Worm (Caenorhabditis elegans) whole organism, L1 larva: ENCODE measurements around the gene chil-26.
A peak's percentile ranks its signal among the peaks of the same experiment; 100 is the strongest.
"Not testable (repeated sequence)": the region's sequence is repeated elsewhere in the genome, so short reads cannot be mapped to it uniquely, and the experiment has no call there.

Experiments
- F16B12.6 ChIP-seq: fragments of 150-350 bp; optimal IDR thresholded peaks from 2 replicates; lab custom pipeline; 2014; ENCODE audit warnings: missing biosample characterization, missing genetic modification characterization
- ama-1 ChIP-seq: fragments of 150-350 bp; optimal IDR thresholded peaks from 2 replicates; lab custom pipeline; 2014
- ceh-8 ChIP-seq: fragments of 200-800 bp; sonication (Bioruptor generic); optimal IDR thresholded peaks from 2 replicates; lab custom pipeline; 2018; ENCODE audit warnings: mild to moderate bottlenecking, missing genetic modification characterization, moderate library complexity, missing compliant biosample characterization
- ceh-82 ChIP-seq, 3 experiments: fragments of 150-350 bp in 1 of 3; sonication (generic microtip) in 2 of 3; optimal IDR thresholded peaks; 2 replicates each; lab custom pipeline; 2014 to 2017; ENCODE audit warnings: missing biosample characterization in 3 of 3, missing genetic modification characterization in 3 of 3
- efl-1 ChIP-seq, 4 experiments: fragments of 150-350 bp; optimal IDR thresholded peaks in 3 of 4; peaks in 1 of 4; 1 replicate in 1 of 4; 2 replicates in 3 of 4; lab custom pipeline; 2014; ENCODE audit warnings: missing biosample characterization in 2 of 4, missing genetic modification characterization in 2 of 4, missing genetic modification reagents in 2 of 4
- egl-13 ChIP-seq: sonication (generic microtip); optimal IDR thresholded peaks from 2 replicates; lab custom pipeline; 2016; ENCODE audit warnings: missing genotype, missing genetic modification reagents, missing genetic modification characterization, missing compliant biosample characterization
- fos-1 ChIP-seq: fragments of 150-350 bp; optimal IDR thresholded peaks from 2 replicates; lab custom pipeline; 2014; ENCODE audit warnings: missing biosample characterization, missing genetic modification characterization
- grh-1 ChIP-seq: fragments of 200-800 bp; sonication (Bioruptor generic); IDR thresholded peaks from 2 replicates; pipeline ENCODE4 v1.3.6; 2022; ENCODE audit warnings: missing genetic modification reagents, missing genetic modification characterization, missing compliant biosample characterization
- isw-1 ChIP-seq: fragments of 200-800 bp; sonication (Bioruptor generic); IDR thresholded peaks from 2 replicates; pipeline ENCODE4 v1.3.6; 2022; ENCODE audit warnings: missing genetic modification characterization, missing compliant biosample characterization
- lir-3 ChIP-seq: sonication (generic microtip); optimal IDR thresholded peaks from 2 replicates; lab custom pipeline; 2016; ENCODE audit warnings: mild to moderate bottlenecking, missing genetic modification characterization, moderate library complexity, missing compliant biosample characterization; ENCODE audit not compliant: poor library complexity
- mab-9 ChIP-seq: fragments of 200-800 bp; sonication (Bioruptor generic); IDR thresholded peaks from 2 replicates; pipeline ENCODE4 v1.3.6; 2022; ENCODE audit warnings: missing genetic modification reagents, missing genetic modification characterization, missing compliant biosample characterization
- mdl-1 ChIP-seq, 2 experiments: fragments of 150-350 bp; optimal IDR thresholded peaks; 2 replicates each; lab custom pipeline; 2014 to 2017; ENCODE audit warnings: missing biosample characterization in 2 of 2, missing genetic modification characterization in 2 of 2, inconsistent platforms in 1 of 2
- nhr-11 ChIP-seq: fragments of 150-350 bp; optimal IDR thresholded peaks from 2 replicates; lab custom pipeline; 2014; ENCODE audit warnings: missing biosample characterization, missing genetic modification characterization
- nhr-12 ChIP-seq: sonication (generic microtip); optimal IDR thresholded peaks from 2 replicates; lab custom pipeline; 2017; ENCODE audit warnings: missing biosample characterization, missing genetic modification characterization
- nhr-20 ChIP-seq: sonication (generic microtip); optimal IDR thresholded peaks from 2 replicates; lab custom pipeline; 2016; ENCODE audit warnings: mild to moderate bottlenecking, missing genetic modification characterization, missing compliant biosample characterization
- nhr-237 ChIP-seq: fragments of 150-350 bp; optimal IDR thresholded peaks from 2 replicates; lab custom pipeline; 2014; ENCODE audit warnings: missing biosample characterization, missing genetic modification characterization
- nhr-47 ChIP-seq: sonication (generic microtip); optimal IDR thresholded peaks from 2 replicates; lab custom pipeline; 2016; ENCODE audit warnings: mild to moderate bottlenecking, missing genetic modification characterization, moderate library complexity, missing compliant biosample characterization
- nhr-71 ChIP-seq: sonication (generic microtip); optimal IDR thresholded peaks from 2 replicates; lab custom pipeline; 2016; ENCODE audit warnings: mild to moderate bottlenecking, missing genetic modification characterization, moderate library complexity, missing compliant biosample characterization
- nhr-77 ChIP-seq: fragments of 150-350 bp; optimal IDR thresholded peaks from 2 replicates; lab custom pipeline; 2014; ENCODE audit warnings: missing biosample characterization, missing genetic modification characterization
- nhr-85 ChIP-seq: sonication (generic microtip); peaks from one replicate; lab custom pipeline; 2016; ENCODE audit warnings: missing genetic modification characterization, inconsistent platforms, missing compliant biosample characterization
- pax-3 ChIP-seq: fragments of 200-800 bp; sonication (Bioruptor generic); optimal IDR thresholded peaks from 2 replicates; lab custom pipeline; 2018; ENCODE audit warnings: mild to moderate bottlenecking, missing genetic modification characterization, moderate library complexity, missing compliant biosample characterization
- rnt-1 ChIP-seq: sonication (generic microtip); optimal IDR thresholded peaks from 2 replicates; lab custom pipeline; 2016; ENCODE audit warnings: mild to moderate bottlenecking, missing genetic modification characterization, moderate library complexity, missing compliant biosample characterization
- sptf-1 ChIP-seq: fragments of 150-350 bp; optimal IDR thresholded peaks from 2 replicates; lab custom pipeline; 2014; ENCODE audit warnings: missing biosample characterization, missing genetic modification characterization
- sup-37 ChIP-seq: fragments of 200-800 bp; sonication (Bioruptor generic); optimal IDR thresholded peaks from 2 replicates; lab custom pipeline; 2018; ENCODE audit warnings: mild to moderate bottlenecking, missing genetic modification characterization, missing compliant biosample characterization
- swsn-7 ChIP-seq: sonication (generic microtip); optimal IDR thresholded peaks from 2 replicates; lab custom pipeline; 2016; ENCODE audit warnings: missing genetic modification characterization, missing compliant biosample characterization
- tlp-1 ChIP-seq: fragments of 150-350 bp; optimal IDR thresholded peaks from 2 replicates; lab custom pipeline; 2014; ENCODE audit warnings: missing biosample characterization, missing genetic modification characterization
- unc-62 ChIP-seq: fragments of 150-350 bp; optimal IDR thresholded peaks from 2 replicates; lab custom pipeline; 2014; ENCODE audit warnings: missing biosample characterization, missing genetic modification reagents, missing genetic modification characterization
- unc-98 ChIP-seq: fragments of 200-800 bp; sonication (Bioruptor generic); IDR thresholded peaks from 2 replicates; pipeline ENCODE4 v1.3.6; 2022; ENCODE audit warnings: missing genetic modification characterization, missing compliant biosample characterization
- xbp-1 ChIP-seq: sonication (generic microtip); optimal IDR thresholded peaks from 2 replicates; lab custom pipeline; 2016; ENCODE audit warnings: missing genetic modification characterization, missing compliant biosample characterization
- ztf-11 ChIP-seq, 2 experiments: sonication (generic microtip); optimal IDR thresholded peaks; 2 replicates each; lab custom pipeline; 2016 to 2017; ENCODE audit warnings: missing genetic modification characterization in 2 of 2, missing biosample characterization in 1 of 2, missing compliant biosample characterization in 1 of 2

The chil-26 gene

DNA sequence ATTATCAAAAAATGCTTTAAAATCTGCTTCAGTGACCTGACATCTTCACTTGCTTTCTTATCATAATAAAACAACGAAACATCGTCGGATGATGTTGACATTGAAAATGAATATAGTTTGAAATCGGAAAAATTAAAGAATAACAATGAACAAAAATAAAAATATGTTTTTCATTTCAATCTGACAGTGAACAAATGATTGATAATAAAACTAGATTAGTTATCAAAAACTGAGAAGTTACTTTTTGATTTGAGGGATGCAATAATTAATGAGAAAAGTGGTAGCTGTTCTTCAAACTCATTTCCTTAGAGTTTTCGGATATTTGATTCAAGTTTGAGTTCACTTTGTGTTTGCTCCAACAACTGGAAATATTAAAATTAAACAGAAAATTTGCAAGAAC lies 31.3 kb upstream of the chil-26 start, which contains the start of gene chil-15:
Gene chil-15 (minus strand): TSS at position 101 of the 400 bp plus-strand sequence.
- TF ChIP-seq xbp-1 (tag; lab: Kevin White, UChicago): no peak
- TF ChIP-seq F16B12.6 (tag; lab: Kevin White, UChicago): no peak
- TF ChIP-seq ztf-11 (tag; optimal IDR thresholded peaks at IDR 0.05; lab: Kevin White, UChicago): no peak
- TF ChIP-seq sptf-1: no peak
- no peak for TF ChIP-seq ceh-82 (tag; optimal IDR thresholded peaks at IDR 0.05; lab: Kevin White, UChicago)
- no peak for TF ChIP-seq ceh-8 (GFP tag; lab: Kevin White, UChicago)
- TF ChIP-seq nhr-237 (tag; lab: Kevin White, UChicago): no peak
- no peak for TF ChIP-seq unc-98 (GFP tag; lab: Robert Waterston, UW)
- no peak for TF ChIP-seq nhr-12 (tag; lab: Kevin White, UChicago)
- no peak for TF ChIP-seq rnt-1
- TF ChIP-seq mab-9 (GFP tag; lab: Robert Waterston, UW): no peak
- TF ChIP-seq sup-37 (GFP tag; lab: Kevin White, UChicago): no peak
- no peak for TF ChIP-seq nhr-11 (tag; lab: Kevin White, UChicago)
- no peak for TF ChIP-seq isw-1
- TF ChIP-seq egl-13 (tag; lab: Kevin White, UChicago): no peak

DNA sequence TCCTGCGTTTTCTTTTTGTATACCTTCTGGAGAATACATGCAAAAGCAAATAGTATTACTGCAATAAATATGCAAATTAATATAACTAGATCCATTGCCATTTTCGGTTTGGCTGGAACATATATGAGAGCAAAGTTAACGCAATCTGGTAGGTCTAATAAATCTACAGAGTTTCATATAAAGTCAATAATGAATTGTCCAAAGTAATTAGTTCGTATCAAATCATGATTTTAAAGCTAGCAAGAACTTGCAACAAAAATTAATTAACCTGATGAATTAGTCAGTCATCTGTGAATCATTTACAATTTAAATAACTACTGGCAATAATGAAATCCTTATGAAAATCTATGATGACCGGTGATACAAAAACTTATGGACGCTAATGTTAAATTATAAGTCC lies 29.5 kb upstream of the chil-26 start, which contains the start of gene R09D1.13:
Gene R09D1.13 (minus strand): TSS at position 101 of the 400 bp plus-strand sequence.
- no peak for TF ChIP-seq lir-3 (tag; lab: Kevin White, UChicago)
- TF ChIP-seq ama-1 (lab: Kevin White, UChicago): no peak
- no peak for TF ChIP-seq mdl-1 (tag; optimal IDR thresholded peaks at IDR 0.05; lab: Kevin White, UChicago)
- no peak for TF ChIP-seq fos-1 (tag; lab: Kevin White, UChicago)
- no peak for TF ChIP-seq unc-62 (GFP tag; lab: Kevin White, UChicago)
- TF ChIP-seq nhr-77 (tag; lab: Kevin White, UChicago): no peak
- no peak for TF ChIP-seq nhr-85 (tag; lab: Kevin White, UChicago)
- TF ChIP-seq, all 84 proteins: peak for 0

DNA sequence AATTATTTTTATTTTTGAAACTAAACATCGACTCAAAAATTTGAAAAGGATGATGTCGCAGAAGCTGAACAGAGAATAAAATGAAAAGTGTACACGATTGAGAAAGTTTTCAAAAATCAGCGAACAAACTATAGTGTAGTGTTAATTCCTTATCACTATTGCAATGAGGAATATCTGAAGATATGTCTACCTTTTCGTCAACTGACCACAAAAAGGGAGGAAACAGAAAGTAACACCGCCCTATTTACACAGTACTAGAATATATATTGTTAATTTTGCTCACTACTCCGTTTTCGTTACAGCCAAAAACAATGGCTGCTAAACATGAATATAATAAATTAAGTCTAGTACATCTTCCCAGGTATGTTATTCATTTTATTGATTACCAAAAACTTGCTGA lies 26.9 kb upstream of the chil-26 start, which contains the start of gene chil-18:
Gene chil-18 (plus strand): TSS at position 301 of the 400 bp plus-strand sequence.
- TF ChIP-seq swsn-7 (no peak), nhr-20 (tag; lab: Kevin White, UChicago) (peak; percentile 12)

ce11 chrII:9452172-9452571 lies 22.7 kb upstream of the chil-26 start, which contains the start of gene R09D1.12:
R09D1.12 (minus strand) TSS chrII:9452272.
- TF ChIP-seq pax-3 (tag; lab: Kevin White, UChicago); grh-1 (GFP tag; lab: Robert Waterston, UW); mdl-1 (tag; optimal IDR thresholded peaks at IDR 0.05; lab: Kevin White, UChicago): not testable (repeated sequence)

DNA sequence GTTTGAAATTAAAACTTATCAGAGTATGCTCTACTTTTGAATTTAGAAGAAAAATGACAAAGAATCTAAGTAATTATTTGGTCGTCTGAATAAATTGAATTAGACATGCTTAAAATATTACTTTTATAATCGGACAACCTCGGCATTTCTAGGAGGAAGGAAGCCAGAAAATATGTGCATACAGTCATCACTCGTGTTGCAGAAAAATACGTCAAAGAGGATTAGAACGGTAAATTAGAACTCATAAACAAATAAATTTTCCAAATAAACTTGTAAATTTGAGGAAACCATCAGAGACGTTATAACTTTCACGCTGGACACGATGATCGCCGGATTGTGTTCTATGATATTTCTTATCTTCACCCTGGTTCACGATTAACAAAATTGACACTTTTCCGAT lies 20.6 kb upstream of the chil-26 start, which contains the start of gene chil-19:
Gene chil-19 (minus strand): TSS at position 101 of the 400 bp plus-strand sequence.
- TF ChIP-seq efl-1 (optimal IDR thresholded peaks at IDR 0.05; lab: Kevin White, UChicago) (no peak), efl-1 (GFP tag; optimal IDR thresholded peaks at IDR 0.05 in 1 of 2; lab: Kevin White, UChicago) (peak in 1 of 2 experiments; percentile 5), tlp-1 (tag; lab: Kevin White, UChicago) (no peak)

DNA sequence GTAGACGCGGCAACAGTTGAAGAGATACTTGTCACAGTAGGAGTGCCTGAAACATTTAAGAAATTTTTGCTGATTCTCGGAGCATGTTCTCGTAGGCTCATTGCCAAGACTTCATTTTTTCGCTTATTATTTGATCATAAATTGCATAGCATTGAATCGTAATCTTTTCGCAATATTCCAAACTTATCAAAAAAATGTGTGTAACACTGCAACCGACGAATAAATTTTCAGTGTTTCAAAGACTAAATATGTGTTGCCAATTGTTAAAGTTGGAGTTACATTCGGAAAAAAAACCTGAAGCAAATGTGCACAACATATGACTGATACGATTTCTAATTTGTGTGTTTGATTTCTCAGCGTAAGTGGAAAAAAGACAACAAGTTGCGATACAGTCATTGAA lies 15.4 kb upstream of the chil-26 start, which contains the start of gene R09D1.14:
Gene R09D1.14 (minus strand): TSS at position 101 of the 400 bp plus-strand sequence.
- not testable (repeated sequence) for TF ChIP-seq rnt-1; nhr-71 (tag; lab: Kevin White, UChicago); nhr-47 (tag; lab: Kevin White, UChicago)
